Worm (Caenorhabditis elegans) whole organism, midembryonic: ENCODE results near the gene T14G8.3.

ENCODE experiments used
- T22C8.4 ChIP-seq: fragments of 200-800 bp; sonication (Bioruptor generic); IDR thresholded peaks from 2 replicates; pipeline ENCODE4 v1.3.6; 2022; ENCODE audit warnings: missing genetic modification characterization, missing compliant biosample characterization
- flt-1 ChIP-seq: fragments of 200-800 bp; sonication (Bioruptor generic); IDR thresholded peaks from 2 replicates; pipeline ENCODE4 v1.3.6; 2022; ENCODE audit warnings: missing genetic modification characterization, missing compliant biosample characterization
- klf-2 ChIP-seq: fragments of 200-800 bp; sonication (Bioruptor generic); conservative IDR thresholded peaks from 2 replicates; pipeline ENCODE4 v1.3.6; 2022; ENCODE audit warnings: missing genetic modification reagents, missing genetic modification characterization, missing compliant biosample characterization
- med-1 ChIP-seq: sonication (generic microtip); optimal IDR thresholded peaks from 2 replicates; lab custom pipeline; 2017; ENCODE audit warnings: missing genetic modification characterization, mild to moderate bottlenecking, missing compliant biosample characterization, antibody characterized with exemption, missing genetic modification reagents; ENCODE audit not compliant: insufficient read depth
- ref-1 ChIP-seq: fragments of 200-800 bp; sonication (Bioruptor generic); conservative IDR thresholded peaks from 2 replicates; pipeline ENCODE4 v1.3.6; 2022; ENCODE audit warnings: missing genetic modification reagents, missing genetic modification characterization, missing compliant biosample characterization
- ztf-23 ChIP-seq: fragments of 200-800 bp; sonication (Bioruptor generic); IDR thresholded peaks from 2 replicates; pipeline ENCODE4 v1.3.6; 2022; ENCODE audit warnings: missing genetic modification reagents, missing genetic modification characterization, missing compliant biosample characterization
- ztf-29 ChIP-seq: fragments of 200-800 bp; sonication (Bioruptor generic); IDR thresholded peaks from 2 replicates; pipeline ENCODE4 v1.3.6; 2022; ENCODE audit warnings: missing genetic modification reagents, missing genetic modification characterization, missing compliant biosample characterization

DNA sequence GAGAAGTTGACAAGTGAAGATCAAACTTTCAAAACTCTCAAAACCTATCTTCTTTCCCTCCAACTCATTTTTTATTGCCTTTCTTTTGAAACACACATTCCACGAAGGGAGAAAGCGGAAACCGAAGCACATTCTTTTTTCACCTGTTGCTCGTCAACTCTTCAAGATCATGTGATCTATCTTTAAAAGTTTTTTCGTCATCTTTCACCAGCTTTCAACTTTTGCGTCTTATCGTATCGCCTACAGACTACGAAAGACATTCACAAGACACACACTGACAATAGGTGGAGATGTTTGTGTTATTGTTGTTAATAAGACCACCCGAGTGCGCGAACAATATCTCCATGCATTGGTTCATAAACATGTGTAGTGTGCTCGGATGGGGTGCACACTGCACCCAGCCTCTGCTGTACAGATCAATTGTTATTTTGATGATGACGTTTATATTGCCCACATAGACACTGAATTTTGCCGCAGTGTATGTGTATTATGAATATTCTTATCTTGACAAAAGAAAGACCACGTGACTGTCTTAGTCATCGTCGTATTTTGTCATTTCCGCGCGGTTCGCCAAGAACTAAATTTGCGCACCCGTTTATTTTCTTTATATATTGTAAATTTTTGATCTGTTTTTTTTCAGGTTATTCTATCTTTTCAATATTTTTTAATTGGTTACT lies 12.8 kb downstream of the T14G8.3 start:
- no peak for TF ChIP-seq med-1 (GFP tag; lab: Kevin White, UChicago)
- no peak for TF ChIP-seq ref-1 (GFP tag; lab: Robert Waterston, UW)
- TF ChIP-seq ztf-23, result no peak
- TF ChIP-seq ztf-29 (GFP tag; lab: Robert Waterston, UW), result no peak
- no peak for TF ChIP-seq flt-1 (GFP tag; lab: Robert Waterston, UW)
- no peak for TF ChIP-seq T22C8.4 (GFP tag; lab: Robert Waterston, UW)
- no peak for TF ChIP-seq klf-2
